Fruit fly (Drosophila melanogaster) whole organism, adult: ENCODE results near the gene laf.

Source experiments
- CG11617 ChIP-seq: fragments of 200-800 bp; sonication (Bioruptor generic); optimal IDR thresholded peaks from 2 replicates; lab custom pipeline; 2017; ENCODE audit warnings: mild to moderate bottlenecking, missing biosample characterization, missing genetic modification reagents, missing genetic modification characterization
- CG12768 ChIP-seq: fragments of 200-800 bp; sonication (Bioruptor generic); optimal IDR thresholded peaks from 2 replicates; lab custom pipeline; 2017; ENCODE audit warnings: missing biosample characterization, missing genetic modification characterization, mild to moderate bottlenecking, moderate library complexity, missing genetic modification reagents
- CG14711 ChIP-seq: fragments of 200-800 bp; sonication (Bioruptor generic); optimal IDR thresholded peaks from 2 replicates; lab custom pipeline; 2018; ENCODE audit warnings: missing biosample characterization, mild to moderate bottlenecking, missing genetic modification characterization, moderate library complexity
- CG1620 ChIP-seq: fragments of 200-800 bp; sonication (Bioruptor generic); optimal IDR thresholded peaks from 2 replicates; lab custom pipeline; 2016; ENCODE audit warnings: missing biosample characterization, missing genetic modification characterization
- CG33017 ChIP-seq: fragments of 200-800 bp; sonication (Bioruptor generic); optimal IDR thresholded peaks from 2 replicates; lab custom pipeline; 2018; ENCODE audit warnings: missing biosample characterization, mild to moderate bottlenecking, missing genetic modification characterization, moderate library complexity
- CG5204 ChIP-seq: fragments of 200-800 bp; sonication (Bioruptor generic); optimal IDR thresholded peaks from 2 replicates; lab custom pipeline; 2016; ENCODE audit warnings: missing biosample characterization, missing genetic modification characterization
- CG7045 ChIP-seq: fragments of 200-800 bp; sonication (Bioruptor generic); optimal IDR thresholded peaks from 2 replicates; lab custom pipeline; 2017; ENCODE audit warnings: missing biosample characterization, mild to moderate bottlenecking, missing genetic modification characterization
- CG7101 ChIP-seq: fragments of 200-800 bp; sonication (Bioruptor generic); optimal IDR thresholded peaks from 2 replicates; lab custom pipeline; 2018; ENCODE audit warnings: missing biosample characterization, mild to moderate bottlenecking, missing genetic modification characterization, moderate library complexity
- Clk ChIP-seq: fragments of 200-800 bp; sonication (Bioruptor generic); optimal IDR thresholded peaks from 2 replicates; lab custom pipeline; 2017; ENCODE audit warnings: missing biosample characterization, missing genetic modification characterization
- Crg-1 ChIP-seq: fragments of 200-800 bp; sonication (Bioruptor generic); optimal IDR thresholded peaks from 2 replicates; lab custom pipeline; 2016; ENCODE audit warnings: missing biosample characterization, missing genetic modification characterization
- Hr96 ChIP-seq: fragments of 200-800 bp; sonication (Bioruptor generic); optimal IDR thresholded peaks from 2 replicates; lab custom pipeline; 2016; ENCODE audit warnings: missing biosample characterization, missing genetic modification characterization
- Mnt ChIP-seq: fragments of 200-800 bp; sonication (Bioruptor generic); optimal IDR thresholded peaks from 2 replicates; lab custom pipeline; 2016; ENCODE audit warnings: missing biosample characterization, mild to moderate bottlenecking, missing genetic modification characterization
- cic ChIP-seq: fragments of 200-800 bp; sonication (Bioruptor generic); optimal IDR thresholded peaks from 2 replicates; lab custom pipeline; 2017; ENCODE audit warnings: missing biosample characterization, mild to moderate bottlenecking, missing genetic modification characterization, moderate library complexity
- cnc ChIP-seq, 2 experiments: fragments of >200 bp; optimal IDR thresholded peaks; 2 replicates each; lab custom pipeline; 2017
- kay ChIP-seq: fragments of 200-800 bp; sonication (Bioruptor generic); peaks from one replicate; lab custom pipeline; 2016; ENCODE audit warnings: missing biosample characterization, missing genetic modification characterization, borderline replicate concordance
- ovo ChIP-seq: fragments of 200-800 bp; sonication (Bioruptor generic); optimal IDR thresholded peaks from 2 replicates; lab custom pipeline; 2016; ENCODE audit warnings: missing biosample characterization, missing genetic modification characterization
- pad ChIP-seq: fragments of 200-800 bp; sonication (Bioruptor generic); optimal IDR thresholded peaks from 3 replicates; lab custom pipeline; 2017; ENCODE audit warnings: missing biosample characterization, missing genetic modification characterization, mild to moderate bottlenecking, moderate library complexity, missing genetic modification reagents
- tj ChIP-seq: fragments of 200-800 bp; sonication (Bioruptor generic); optimal IDR thresholded peaks from 3 replicates; lab custom pipeline; 2017; ENCODE audit warnings: missing biosample characterization, mild to moderate bottlenecking, missing genetic modification characterization, moderate library complexity
- toe ChIP-seq: fragments of 200-800 bp; sonication (Bioruptor generic); optimal IDR thresholded peaks from 2 replicates; lab custom pipeline; 2016; ENCODE audit warnings: missing biosample characterization, missing genetic modification characterization

laf gene

dm6 chr3R:4840757-4841156, 37.6 kb downstream of the laf start:
- TF ChIP-seq Hr96 (GFP tag; lab: Kevin White, UChicago), result no peak
- no peak for TF ChIP-seq Crg-1 (GFP tag; lab: Kevin White, UChicago)
- TF ChIP-seq Mnt (GFP tag; lab: Kevin White, UChicago), result no peak
- no peak for TF ChIP-seq toe (GFP tag; lab: Kevin White, UChicago)
- TF ChIP-seq CG7101 (tag; lab: Kevin White, UChicago), result no peak
- no peak for TF ChIP-seq cic
- TF ChIP-seq CG33017 (tag; lab: Kevin White, UChicago), result no peak
- no peak for TF ChIP-seq CG1620
- TF ChIP-seq CG11617, result no peak
- TF ChIP-seq CG5204 (GFP tag; lab: Kevin White, UChicago), result no peak
- no peak for TF ChIP-seq cnc (optimal IDR thresholded peaks at IDR 0.05; lab: Kevin White, UChicago)
- no peak for TF ChIP-seq CG14711 (tag; lab: Kevin White, UChicago)
- TF ChIP-seq CG7045 (GFP tag; lab: Kevin White, UChicago), result no peak
- TF ChIP-seq kay (GFP tag; lab: Kevin White, UChicago), result no peak
- TF ChIP-seq CG12768 (GFP tag; lab: Kevin White, UChicago), result no peak

dm6 chr3R:4835315-4835714, 43.0 kb downstream of the laf start:
- TF ChIP-seq CG14711 (tag; lab: Kevin White, UChicago) (no peak), tj (GFP tag; lab: Kevin White, UChicago) (no peak), CG5204 (GFP tag; lab: Kevin White, UChicago) (no peak), CG11617 (no peak), Mnt (GFP tag; lab: Kevin White, UChicago) (no peak), CG7045 (GFP tag; lab: Kevin White, UChicago) (no peak)

dm6 chr3R:4833636-4834035, 44.7 kb downstream of the laf start:
- no peak for TF ChIP-seq toe (GFP tag; lab: Kevin White, UChicago)
- no peak for TF ChIP-seq CG7045 (GFP tag; lab: Kevin White, UChicago)
- no peak for TF ChIP-seq ovo
- TF ChIP-seq cic, result no peak
- no peak for TF ChIP-seq tj (GFP tag; lab: Kevin White, UChicago)
- no peak for TF ChIP-seq Crg-1 (GFP tag; lab: Kevin White, UChicago)
- no peak for TF ChIP-seq pad (GFP tag; lab: Kevin White, UChicago)
- no peak for TF ChIP-seq CG5204 (GFP tag; lab: Kevin White, UChicago)
- no peak for TF ChIP-seq CG11617
- no peak for TF ChIP-seq CG14711 (tag; lab: Kevin White, UChicago)
- TF ChIP-seq Clk (GFP tag; lab: Kevin White, UChicago), result no peak
- TF ChIP-seq CG1620, result no peak

- TF ChIP-seq CG14711 (tag; lab: Kevin White, UChicago), result no peak
- no peak for TF ChIP-seq CG7045 (GFP tag; lab: Kevin White, UChicago)
These were observed 47.1 kb downstream of the laf start, which contains the start of gene CG14659 for dm6 chr3R:4831197-4831596. CG14659 (minus strand) TSS chr3R:4831297.

- no peak for TF ChIP-seq Clk (GFP tag; lab: Kevin White, UChicago)
- no peak for TF ChIP-seq CG5204 (GFP tag; lab: Kevin White, UChicago)
- TF ChIP-seq CG7101 (tag; lab: Kevin White, UChicago), result no peak
- no peak for TF ChIP-seq cic
- TF ChIP-seq toe (GFP tag; lab: Kevin White, UChicago), result no peak
- TF ChIP-seq CG7045 (GFP tag; lab: Kevin White, UChicago), result no peak
- TF ChIP-seq CG11617, result no peak
- no peak for TF ChIP-seq Mnt (GFP tag; lab: Kevin White, UChicago)
- no peak for TF ChIP-seq CG1620
- no peak for TF ChIP-seq CG14711 (tag; lab: Kevin White, UChicago)
- TF ChIP-seq ovo, result no peak
- no peak for TF ChIP-seq Hr96 (GFP tag; lab: Kevin White, UChicago)
- TF ChIP-seq CG33017 (tag; lab: Kevin White, UChicago), result no peak
- TF ChIP-seq tj (GFP tag; lab: Kevin White, UChicago), result no peak
These were observed 47.9 kb downstream of the laf start, which contains the start of gene CG14658 for dm6 chr3R:4830413-4830812. CG14658 (minus strand) TSS chr3R:4830513.
